Worm (Caenorhabditis elegans): ENCODE measurements around the gene ZC250.2.
"Not testable (repeated sequence)": the region's sequence is repeated elsewhere in the genome, so short reads cannot be mapped to it uniquely, and the experiment has no call there.

ZC250.2 gene

ce11 chrV:5792031-5792430 is at the start of gene ZC250.2:
Gene ZC250.2, plus strand, starts transcription at chrV:5792331.
- no peak for TF ChIP-seq unc-62 (GFP tag; optimal IDR thresholded peaks at IDR 0.05)

ce11 chrV:5746237-5746636 is 45.9 kb upstream of the ZC250.2 start:
- TF ChIP-seq unc-62 (GFP tag; optimal IDR thresholded peaks at IDR 0.05), result no peak

- TF ChIP-seq unc-62 (GFP tag; optimal IDR thresholded peaks at IDR 0.05), result no peak
Measured at ce11 chrV:5747519-5747918, 44.6 kb upstream of the ZC250.2 start, which contains the start of gene acds-10. Gene acds-10, plus strand, starts transcription at chrV:5747819.

ce11 chrV:5753432-5753831 is 38.7 kb upstream of the ZC250.2 start, which contains the start of gene pgph-1:
Gene pgph-1, minus strand, starts transcription at chrV:5753532.
- TF ChIP-seq unc-62 (GFP tag; optimal IDR thresholded peaks at IDR 0.05), result no peak

ce11 chrV:5755203-5755693 is 36.9 kb upstream of the ZC250.2 start, which contains the start of gene K09H11.11:
Gene K09H11.11, minus strand, starts transcription at chrV:5755253.
- not testable (repeated sequence) for TF ChIP-seq unc-62 (GFP tag; optimal IDR thresholded peaks at IDR 0.05)

ce11 chrV:5756193-5756592 is 35.9 kb upstream of the ZC250.2 start, which contains the start of gene C53A3.3:
Gene C53A3.3, plus strand, starts transcription at chrV:5756493.
- no peak for TF ChIP-seq unc-62 (GFP tag; optimal IDR thresholded peaks at IDR 0.05)

- no peak for TF ChIP-seq unc-62 (GFP tag; optimal IDR thresholded peaks at IDR 0.05)
Measured at ce11 chrV:5758780-5759179, 33.4 kb upstream of the ZC250.2 start, which contains the start of gene C53A3.4. Gene C53A3.4, minus strand, starts transcription at chrV:5758880.

ce11 chrV:5760132-5760531 is 32.0 kb upstream of the ZC250.2 start, which contains the start of gene C53A3.1:
Gene C53A3.1, minus strand, starts transcription at chrV:5760232.
- TF ChIP-seq unc-62 (GFP tag; optimal IDR thresholded peaks at IDR 0.05), result no peak

ce11 chrV:5763787-5764186 is 28.3 kb upstream of the ZC250.2 start, which contains the start of gene pgph-3:
Gene pgph-3, minus strand, starts transcription at chrV:5763846.
- TF ChIP-seq unc-62 (GFP tag; optimal IDR thresholded peaks at IDR 0.05), result no peak

- no peak for TF ChIP-seq unc-62 (GFP tag; optimal IDR thresholded peaks at IDR 0.05)
Measured at ce11 chrV:5765081-5765480, 27.1 kb upstream of the ZC250.2 start, which contains the start of gene pgph-2. Gene pgph-2, plus strand, starts transcription at chrV:5765127.

- TF ChIP-seq unc-62 (GFP tag; optimal IDR thresholded peaks at IDR 0.05), result no peak
Measured at ce11 chrV:5768292-5768695, 23.8 kb upstream of the ZC250.2 start.

- TF ChIP-seq unc-62 (GFP tag; optimal IDR thresholded peaks at IDR 0.05), result no peak
Measured at ce11 chrV:5769500-5769899, 22.6 kb upstream of the ZC250.2 start.

ce11 chrV:5769999-5770398 is 22.1 kb upstream of the ZC250.2 start:
- no peak for TF ChIP-seq unc-62 (GFP tag; optimal IDR thresholded peaks at IDR 0.05)

ce11 chrV:5771627-5772026 is 20.5 kb upstream of the ZC250.2 start, which contains the start of gene F44E7.3:
Gene F44E7.3, plus strand, starts transcription at chrV:5771945.
- TF ChIP-seq unc-62 (GFP tag; optimal IDR thresholded peaks at IDR 0.05), result no peak

- TF ChIP-seq unc-62 (GFP tag; optimal IDR thresholded peaks at IDR 0.05), result no peak
Measured at ce11 chrV:5772503-5772902, 19.6 kb upstream of the ZC250.2 start.

ce11 chrV:5774137-5774536 is 18.0 kb upstream of the ZC250.2 start:
- TF ChIP-seq unc-62 (GFP tag; optimal IDR thresholded peaks at IDR 0.05), result no peak

ce11 chrV:5776941-5777340 is 15.2 kb upstream of the ZC250.2 start, which contains the start of gene F44E7.4:
Gene F44E7.4, minus strand, starts transcription at chrV:5776953.
- TF ChIP-seq unc-62 (GFP tag; optimal IDR thresholded peaks at IDR 0.05), result not testable (repeated sequence)
